Fruit fly (Drosophila melanogaster): ENCODE data around the gene Cyp304a1.
A peak's percentile ranks its signal among the peaks of the same experiment; 100 is the strongest.

- TF ChIP-seq CG31627 (GFP tag; optimal IDR thresholded peaks at IDR 0.05) (peak; percentile 80), Hr38 (GFP tag; optimal IDR thresholded peaks at IDR 0.05) (no peak), topi (GFP tag; optimal IDR thresholded peaks at IDR 0.05) (peak; percentile 66), Hr39 (GFP tag; optimal IDR thresholded peaks at IDR 0.05) (peak; percentile 75), CG6276 (GFP tag; optimal IDR thresholded peaks at IDR 0.05) (peak; percentile 77)
Measured at dm6 chr3R:13012351-13012750, 48.8 kb downstream of the Cyp304a1 start.

Measured in whole organism, prepupa.